Fruit fly (Drosophila melanogaster) whole organism, embryonic: ENCODE data around the gene CG14102.

ENCODE experiments used
- ATbp ChIP-seq: fragments of 200-800 bp; sonication (Bioruptor generic); optimal IDR thresholded peaks from 2 replicates; lab custom pipeline; 2017; ENCODE audit warnings: missing biosample characterization, mild to moderate bottlenecking, missing genetic modification characterization, missing genetic modification reagents
- Asciz ChIP-seq: fragments of 200-800 bp; sonication (Bioruptor generic); optimal IDR thresholded peaks from 2 replicates; lab custom pipeline; 2017; ENCODE audit warnings: missing biosample characterization, mild to moderate bottlenecking, missing genetic modification characterization, missing genetic modification reagents
- Bgb ChIP-seq: fragments of 200-800 bp; sonication (Bioruptor generic); IDR thresholded peaks from 2 replicates; pipeline ENCODE4 v1.3.6; 2022; ENCODE audit warnings: missing biosample characterization, missing genetic modification characterization; ENCODE audit not compliant: partially characterized antibody
- CG10431 ChIP-seq: fragments of 200-800 bp; sonication (Bioruptor generic); optimal IDR thresholded peaks from 3 replicates; lab custom pipeline; 2018; ENCODE audit warnings: missing biosample characterization, mild to moderate bottlenecking, missing genetic modification characterization
- CG10979 ChIP-seq: fragments of 200-800 bp; sonication (Bioruptor generic); optimal IDR thresholded peaks from 2 replicates; lab custom pipeline; 2018; ENCODE audit warnings: missing biosample characterization, mild to moderate bottlenecking, missing genetic modification characterization, moderate library complexity
- CG12071 ChIP-seq: fragments of 200-800 bp; sonication (Bioruptor generic); optimal IDR thresholded peaks from 3 replicates; lab custom pipeline; 2018; ENCODE audit warnings: missing biosample characterization, mild to moderate bottlenecking, missing genetic modification characterization
- CG12219 ChIP-seq: fragments of 200-800 bp; sonication (Bioruptor generic); optimal IDR thresholded peaks from 3 replicates; lab custom pipeline; 2018; ENCODE audit warnings: missing biosample characterization, mild to moderate bottlenecking, missing genetic modification characterization
- CG13287 ChIP-seq: fragments of 200-800 bp; sonication (Bioruptor generic); IDR thresholded peaks from 2 replicates; pipeline ENCODE4 v1.3.6; 2022; ENCODE audit warnings: missing biosample characterization, missing genetic modification characterization; ENCODE audit not compliant: partially characterized antibody
- CG13894 ChIP-seq: fragments of 200-800 bp; sonication (Bioruptor generic); optimal IDR thresholded peaks from 3 replicates; lab custom pipeline; 2018; ENCODE audit warnings: missing biosample characterization, mild to moderate bottlenecking, missing genetic modification characterization, moderate library complexity
- CG15514 ChIP-seq: fragments of 200-800 bp; sonication (Bioruptor generic); optimal IDR thresholded peaks from 3 replicates; lab custom pipeline; 2017; ENCODE audit warnings: missing biosample characterization, missing genetic modification characterization, mild to moderate bottlenecking, moderate library complexity, missing genetic modification reagents
- CG18599 ChIP-seq: fragments of 200-800 bp; sonication (Bioruptor generic); optimal IDR thresholded peaks from 3 replicates; lab custom pipeline; 2017; ENCODE audit warnings: missing biosample characterization, missing genetic modification characterization, mild to moderate bottlenecking, moderate library complexity, missing genetic modification reagents
- CG18619 ChIP-seq: fragments of 200-800 bp; sonication (Bioruptor generic); optimal IDR thresholded peaks from 3 replicates; lab custom pipeline; 2017; ENCODE audit warnings: missing biosample characterization, mild to moderate bottlenecking, missing genetic modification characterization
- CG31365 ChIP-seq: fragments of 200-800 bp; sonication (Bioruptor generic); optimal IDR thresholded peaks from 2 replicates; lab custom pipeline; 2018; ENCODE audit warnings: missing biosample characterization, mild to moderate bottlenecking, missing genetic modification characterization
- CG34224 ChIP-seq: fragments of 200-800 bp; sonication (Bioruptor generic); IDR thresholded peaks from 3 replicates; pipeline ENCODE4 v1.3.6; 2022; ENCODE audit warnings: missing biosample characterization, missing genetic modification characterization; ENCODE audit not compliant: partially characterized antibody
- CG4328 ChIP-seq: fragments of 200-800 bp; sonication (Bioruptor generic); optimal IDR thresholded peaks from 3 replicates; lab custom pipeline; 2017; ENCODE audit warnings: missing biosample characterization, missing genetic modification reagents, missing genetic modification characterization
- CG4707 ChIP-seq: fragments of 200-800 bp; sonication (Bioruptor generic); optimal IDR thresholded peaks from 2 replicates; lab custom pipeline; 2018; ENCODE audit warnings: missing biosample characterization, mild to moderate bottlenecking, missing genetic modification characterization, moderate library complexity
- CG5180 ChIP-seq: fragments of 200-800 bp; sonication (Bioruptor generic); optimal IDR thresholded peaks from 3 replicates; lab custom pipeline; 2017; ENCODE audit warnings: missing biosample characterization, missing genetic modification characterization, mild to moderate bottlenecking, moderate library complexity, missing genetic modification reagents
- CG6854 ChIP-seq: fragments of 200-800 bp; sonication (Bioruptor generic); optimal IDR thresholded peaks from 3 replicates; lab custom pipeline; 2017; ENCODE audit warnings: missing biosample characterization, mild to moderate bottlenecking, missing genetic modification characterization
- CrebB ChIP-seq: fragments of 200-800 bp; sonication (Bioruptor generic); optimal IDR thresholded peaks from 3 replicates; lab custom pipeline; 2018; ENCODE audit warnings: missing biosample characterization, mild to moderate bottlenecking, missing genetic modification characterization
- D ChIP-seq, 2 experiments: fragments of 200-800 bp in 1 of 2; fragments of >200 bp in 1 of 2; sonication (Bioruptor generic) in 1 of 2; optimal IDR thresholded peaks; 2 replicates in 1 of 2; 3 replicates in 1 of 2; lab custom pipeline; 2017; ENCODE audit warnings: mild to moderate bottlenecking in 1 of 2, missing biosample characterization in 1 of 2, missing genetic modification characterization in 1 of 2, missing genetic modification reagents in 1 of 2
- Dad ChIP-seq: fragments of 200-800 bp; sonication (Bioruptor generic); optimal IDR thresholded peaks from 3 replicates; lab custom pipeline; 2016; ENCODE audit warnings: missing biosample characterization, missing genetic modification characterization
- Eip74EF ChIP-seq, 2 experiments: fragments of 200-800 bp in 1 of 2; fragments of >200 bp in 1 of 2; sonication (Bioruptor generic) in 1 of 2; optimal IDR thresholded peaks; 2 replicates each; lab custom pipeline; 2017 to 2019; ENCODE audit warnings: missing biosample characterization in 2 of 2, missing genetic modification characterization in 2 of 2, mild to moderate bottlenecking in 1 of 2, moderate library complexity in 1 of 2
- Jarid2 ChIP-seq: fragments of 200-800 bp; sonication (Bioruptor generic); optimal IDR thresholded peaks from 3 replicates; lab custom pipeline; 2017; ENCODE audit warnings: mild to moderate bottlenecking, missing biosample characterization, missing genetic modification reagents, missing genetic modification characterization
- Max ChIP-seq: fragments of 200-800 bp; sonication (Bioruptor generic); optimal IDR thresholded peaks from 2 replicates; lab custom pipeline; 2016; ENCODE audit warnings: missing biosample characterization, mild to moderate bottlenecking, missing genetic modification characterization
- Nf-YB ChIP-seq: fragments of 200-800 bp; sonication (Bioruptor generic); optimal IDR thresholded peaks from 3 replicates; lab custom pipeline; 2019; ENCODE audit warnings: missing biosample characterization, mild to moderate bottlenecking, missing genetic modification characterization, moderate library complexity
- NfI ChIP-seq: fragments of 200-800 bp; sonication (Bioruptor generic); optimal IDR thresholded peaks from 3 replicates; lab custom pipeline; 2018; ENCODE audit warnings: missing biosample characterization, mild to moderate bottlenecking, missing genetic modification characterization, moderate library complexity
- Pdp1 ChIP-seq, 2 experiments: fragments of 200-800 bp; sonication (Bioruptor generic); optimal IDR thresholded peaks; 3 replicates each; lab custom pipeline; 2016; ENCODE audit warnings: missing biosample characterization in 2 of 2, missing genetic modification characterization in 2 of 2, mild to moderate bottlenecking in 1 of 2, moderate library complexity in 1 of 2
- abd-A ChIP-seq: fragments of 200-800 bp; sonication (Bioruptor generic); optimal IDR thresholded peaks from 3 replicates; lab custom pipeline; 2019; ENCODE audit warnings: missing biosample characterization, mild to moderate bottlenecking, missing genetic modification characterization, moderate library complexity
- caup ChIP-seq: fragments of 200-800 bp; sonication (Bioruptor generic); optimal IDR thresholded peaks from 3 replicates; lab custom pipeline; 2017; ENCODE audit warnings: missing biosample characterization, mild to moderate bottlenecking, missing genetic modification characterization, moderate library complexity; ENCODE audit not compliant: severe bottlenecking
- chinmo ChIP-seq: fragments of 200-800 bp; sonication (Bioruptor generic); IDR thresholded peaks from 4 replicates; pipeline ENCODE4 v1.3.6; 2022; ENCODE audit warnings: missing biosample characterization, missing genetic modification characterization; ENCODE audit not compliant: partially characterized antibody
- crol ChIP-seq: fragments of 200-800 bp; sonication (Bioruptor generic); IDR thresholded peaks from 2 replicates; pipeline ENCODE4 v1.3.6; 2022; ENCODE audit warnings: missing biosample characterization, missing genetic modification characterization
- exex ChIP-seq: fragments of 200-800 bp; sonication (Bioruptor generic); optimal IDR thresholded peaks from 4 replicates; lab custom pipeline; 2018; ENCODE audit warnings: missing biosample characterization, mild to moderate bottlenecking, missing genetic modification characterization, moderate library complexity
- fd64A ChIP-seq: fragments of 200-800 bp; sonication (Bioruptor generic); optimal IDR thresholded peaks from 3 replicates; lab custom pipeline; 2018; ENCODE audit warnings: missing biosample characterization, mild to moderate bottlenecking, missing genetic modification characterization
- ftz-f1 ChIP-seq: fragments of 200-800 bp; sonication (Bioruptor generic); optimal IDR thresholded peaks from 2 replicates; lab custom pipeline; 2016; ENCODE audit warnings: missing biosample characterization, missing genetic modification characterization
- gcm ChIP-seq: fragments of 200-800 bp; sonication (Bioruptor generic); optimal IDR thresholded peaks from 2 replicates; lab custom pipeline; 2019; ENCODE audit warnings: missing biosample characterization, mild to moderate bottlenecking, missing genetic modification characterization, moderate library complexity
- gro ChIP-seq: fragments of 200-800 bp; sonication (Bioruptor generic); optimal IDR thresholded peaks from 2 replicates; lab custom pipeline; 2016; ENCODE audit warnings: missing biosample characterization, missing genetic modification characterization
- kni ChIP-seq: fragments of 200-800 bp; sonication (Bioruptor generic); optimal IDR thresholded peaks from 3 replicates; lab custom pipeline; 2017; ENCODE audit warnings: mild to moderate bottlenecking, missing biosample characterization, missing genetic modification reagents, missing genetic modification characterization
- nom ChIP-seq: fragments of 200-800 bp; sonication (Bioruptor generic); optimal IDR thresholded peaks from 2 replicates; lab custom pipeline; 2017; ENCODE audit warnings: missing biosample characterization, missing genetic modification characterization, mild to moderate bottlenecking, moderate library complexity, missing genetic modification reagents
- otp ChIP-seq: fragments of 200-800 bp; sonication (Bioruptor generic); IDR thresholded peaks from 3 replicates; pipeline ENCODE4, ENCODE4 v1.3.6; 2022; ENCODE audit warnings: missing biosample characterization, missing genetic modification characterization
- pros ChIP-seq: fragments of 200-800 bp; sonication (Bioruptor generic); optimal IDR thresholded peaks from 3 replicates; lab custom pipeline; 2019; ENCODE audit warnings: missing biosample characterization, mild to moderate bottlenecking, missing genetic modification characterization, moderate library complexity
- rib ChIP-seq: fragments of 200-800 bp; sonication (Bioruptor generic); IDR thresholded peaks from 2 replicates; pipeline ENCODE4 v1.3.6; 2022; ENCODE audit warnings: missing biosample characterization, missing genetic modification characterization
- salm ChIP-seq: fragments of 200-800 bp; sonication (Bioruptor generic); optimal IDR thresholded peaks from 2 replicates; lab custom pipeline; 2018; ENCODE audit warnings: missing biosample characterization, mild to moderate bottlenecking, missing genetic modification characterization
- scrt ChIP-seq: fragments of 200-800 bp; sonication (Bioruptor generic); optimal IDR thresholded peaks from 2 replicates; lab custom pipeline; 2018; ENCODE audit warnings: missing biosample characterization, mild to moderate bottlenecking, missing genetic modification characterization, moderate library complexity
- stc ChIP-seq: fragments of 200-800 bp; sonication (Bioruptor generic); IDR thresholded peaks from 2 replicates; pipeline ENCODE4 v1.3.6; 2022; ENCODE audit warnings: missing biosample characterization, missing genetic modification characterization
- vvl ChIP-seq: fragments of 200-800 bp; sonication (Bioruptor generic); IDR thresholded peaks from 2 replicates; pipeline ENCODE4 v1.3.6; 2022; ENCODE audit warnings: missing biosample characterization, missing genetic modification characterization
- zen ChIP-seq: fragments of 200-800 bp; sonication (Bioruptor generic); optimal IDR thresholded peaks from 3 replicates; lab custom pipeline; 2018; ENCODE audit warnings: missing biosample characterization, mild to moderate bottlenecking, missing genetic modification characterization, moderate library complexity
- zfh1 ChIP-seq: fragments of 200-800 bp; sonication (Bioruptor generic); IDR thresholded peaks from 3 replicates; pipeline ENCODE4 v1.3.6; 2022; ENCODE audit warnings: missing biosample characterization, missing genetic modification characterization

CG14102 gene

DNA sequence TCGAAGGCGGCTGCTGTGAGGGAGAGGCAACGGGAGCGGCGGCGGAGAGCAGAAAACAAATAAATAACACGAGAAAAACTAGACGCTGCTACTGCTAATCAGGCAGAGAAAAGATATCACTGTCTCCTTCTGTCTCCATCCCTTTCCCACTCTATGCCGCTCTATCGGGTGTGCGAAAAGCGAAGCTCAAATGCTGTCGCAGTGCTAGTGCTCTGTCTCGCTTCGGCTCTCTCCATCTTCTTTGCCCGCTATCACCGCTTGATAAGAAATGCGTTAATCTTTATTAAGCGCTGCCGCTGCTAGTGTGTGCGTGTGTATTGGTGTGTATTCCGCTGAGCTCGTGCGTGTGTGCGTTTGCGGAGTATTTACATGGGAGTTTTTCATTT, 9.4 kb downstream of the CG14102 start (continued):
- TF ChIP-seq pros (GFP tag; lab: Kevin White, UChicago): peak; percentile 98
- peak; percentile 61; the same call in 1 of the 2 replicates for TF ChIP-seq vvl (GFP tag; lab: Robert Waterston, UW)
- TF ChIP-seq zfh1 (GFP tag; lab: Robert Waterston, UW): peak; percentile 15; the same call in 1 of the 3 replicates
- peak; percentile 45 for TF ChIP-seq ftz-f1
- TF ChIP-seq CG10979 (tag; lab: Kevin White, UChicago): no peak
- peak; percentile 5 for TF ChIP-seq scrt (GFP tag; lab: Kevin White, UChicago)
- TF ChIP-seq D (optimal IDR thresholded peaks at IDR 0.05; lab: Kevin White, UChicago): peak; percentile 34
- no peak for TF ChIP-seq D (GFP tag; optimal IDR thresholded peaks at IDR 0.05; lab: Kevin White, UChicago)
- TF ChIP-seq CG4707: peak; percentile 32
- TF ChIP-seq CG34224 (GFP tag; lab: Robert Waterston, UW): peak; percentile 58; the same call in 2 of the 3 replicates
- TF ChIP-seq Dad (GFP tag; lab: Kevin White, UChicago): no peak
- peak; percentile 6 for TF ChIP-seq gcm (GFP tag; lab: Kevin White, UChicago)
- TF ChIP-seq abd-A (tag; lab: Kevin White, UChicago): peak; percentile 95
- peak; percentile 92 for TF ChIP-seq CG10431
- peak; percentile 1 for TF ChIP-seq salm (tag; lab: Kevin White, UChicago)
- TF ChIP-seq CG12219: peak; percentile 38
- TF ChIP-seq CG5180 (GFP tag; lab: Kevin White, UChicago): peak; percentile 32
- peak; percentile 52 for TF ChIP-seq gro (GFP tag; lab: Kevin White, UChicago)
- peak; percentile 54 for TF ChIP-seq CG18599 (GFP tag; lab: Kevin White, UChicago)
- peak; percentile 97 for TF ChIP-seq chinmo (GFP tag; lab: Robert Waterston, UW)
- TF ChIP-seq exex (tag; lab: Kevin White, UChicago): peak; percentile 68
- TF ChIP-seq CG13894 (tag; lab: Kevin White, UChicago): peak; percentile 49
- TF ChIP-seq Eip74EF (GFP tag; optimal IDR thresholded peaks at IDR 0.05; lab: Kevin White, UChicago): peak in 1 of 2 experiments; percentile 27
- peak; percentile 86 for TF ChIP-seq crol (GFP tag; lab: Robert Waterston, UW)
- TF ChIP-seq Max (GFP tag; lab: Kevin White, UChicago): no peak
- TF ChIP-seq CrebB: peak; percentile 14
- TF ChIP-seq caup: peak; percentile 53
- peak; percentile 12 for TF ChIP-seq Nf-YB (GFP tag; lab: Kevin White, UChicago)
- peak; percentile 18 for TF ChIP-seq CG6854
- no peak for TF ChIP-seq Asciz (GFP tag; lab: Kevin White, UChicago)
- TF ChIP-seq CG18619 (GFP tag; lab: Kevin White, UChicago): no peak
- TF ChIP-seq zen (tag; lab: Kevin White, UChicago): peak; percentile 26
- peak; percentile 95 for TF ChIP-seq rib (GFP tag; lab: Robert Waterston, UW)
- TF ChIP-seq fd64A (GFP tag; lab: Kevin White, UChicago): peak; percentile 17
- no peak for TF ChIP-seq Jarid2 (GFP tag; lab: Kevin White, UChicago)
- no peak for TF ChIP-seq Pdp1 (GFP tag; optimal IDR thresholded peaks at IDR 0.05; lab: Kevin White, UChicago)
- peak; percentile 31 for TF ChIP-seq CG13287 (GFP tag; lab: Robert Waterston, UW)
- TF ChIP-seq nom: peak; percentile 25
- TF ChIP-seq CG4328: peak; percentile 22
- TF ChIP-seq NfI: peak; percentile 10
- TF ChIP-seq ATbp (GFP tag; lab: Kevin White, UChicago): peak; percentile 5
- TF ChIP-seq otp (GFP tag; lab: Robert Waterston, UW): peak; percentile 73
- 0 out of 2 replicates have a peak, but pooled peaks have one; percentile 18 for TF ChIP-seq stc
- peak; percentile 18 for TF ChIP-seq CG31365
- peak; percentile 41 for TF ChIP-seq CG12071
- peak; percentile 31; the same call in 1 of the 2 replicates for TF ChIP-seq Bgb (GFP tag; lab: Robert Waterston, UW)
- peak; percentile 89 for TF ChIP-seq kni (GFP tag; lab: Kevin White, UChicago)
- TF ChIP-seq CG15514 (GFP tag; lab: Kevin White, UChicago): peak; percentile 35
